Worm (Caenorhabditis elegans) whole organism, L3 larva: ENCODE data around the gene isy-1.

ENCODE experiments used
- R02D3.7 ChIP-seq: fragments of 150-350 bp; optimal IDR thresholded peaks from 2 replicates; lab custom pipeline; 2014; ENCODE audit warnings: missing biosample characterization, missing genetic modification characterization
- ama-1 ChIP-seq: fragments of 150-350 bp; optimal IDR thresholded peaks from 2 replicates; lab custom pipeline; 2018
- ceh-16 ChIP-seq: sonication (generic microtip); optimal IDR thresholded peaks from 2 replicates; lab custom pipeline; 2017; ENCODE audit warnings: missing biosample characterization, missing genetic modification characterization
- ceh-9 ChIP-seq: sonication (generic microtip); optimal IDR thresholded peaks from 2 replicates; lab custom pipeline; 2018; ENCODE audit warnings: missing biosample characterization, missing genetic modification characterization
- daf-12 ChIP-seq: fragments of 150-350 bp; optimal IDR thresholded peaks from 2 replicates; lab custom pipeline; 2014; ENCODE audit warnings: missing biosample characterization, missing genetic modification reagents, missing genetic modification characterization
- egl-27 ChIP-seq: sonication (generic microtip); optimal IDR thresholded peaks from 4 replicates; lab custom pipeline; 2017; ENCODE audit warnings: missing biosample characterization, missing genetic modification reagents, missing genetic modification characterization
- egl-5 ChIP-seq: fragments of 150-350 bp; optimal IDR thresholded peaks from 2 replicates; lab custom pipeline; 2017; ENCODE audit warnings: missing biosample characterization, missing genetic modification reagents, missing genetic modification characterization, inconsistent platforms
- elt-3 ChIP-seq, 3 experiments: fragments of 150-350 bp in 1 of 3; sonication (generic microtip) in 2 of 3; optimal IDR thresholded peaks; 2 replicates in 2 of 3; 4 replicates in 1 of 3; lab custom pipeline; 2014 to 2017; ENCODE audit warnings: missing biosample characterization in 3 of 3, missing genetic modification characterization in 3 of 3
- fkh-10 ChIP-seq: sonication (generic microtip); optimal IDR thresholded peaks from 2 replicates; lab custom pipeline; 2017; ENCODE audit warnings: missing biosample characterization, missing genetic modification reagents, missing genetic modification characterization
- lin-15B ChIP-seq: fragments of 150-350 bp; optimal IDR thresholded peaks from 2 replicates; lab custom pipeline; 2014; ENCODE audit warnings: missing biosample characterization, missing genetic modification characterization
- lsy-12 ChIP-seq: sonication (generic microtip); optimal IDR thresholded peaks from 2 replicates; lab custom pipeline; 2016; ENCODE audit warnings: mild to moderate bottlenecking, missing genetic modification characterization, missing compliant biosample characterization
- mdl-1 ChIP-seq: fragments of 150-350 bp; optimal IDR thresholded peaks from 2 replicates; lab custom pipeline; 2014; ENCODE audit warnings: missing biosample characterization, missing genetic modification characterization
- mml-1 ChIP-seq: fragments of 150-350 bp; sonication (generic microtip); optimal IDR thresholded peaks from 3 replicates; lab custom pipeline; 2014; ENCODE audit warnings: missing biosample characterization, missing genetic modification characterization
- nfya-1 ChIP-seq: sonication (generic microtip); optimal IDR thresholded peaks from 2 replicates; lab custom pipeline; 2017; ENCODE audit warnings: missing genetic modification characterization, mild to moderate bottlenecking, missing compliant biosample characterization, antibody characterized with exemption, moderate library complexity; ENCODE audit not compliant: insufficient read depth
- nhr-11 ChIP-seq: fragments of 150-350 bp; optimal IDR thresholded peaks from 2 replicates; lab custom pipeline; 2014; ENCODE audit warnings: missing biosample characterization, missing genetic modification characterization
- nhr-23 ChIP-seq: fragments of 150-350 bp; optimal IDR thresholded peaks from 2 replicates; lab custom pipeline; 2014; ENCODE audit warnings: missing biosample characterization, missing genetic modification reagents, missing genetic modification characterization
- nhr-237 ChIP-seq: fragments of 150-350 bp; optimal IDR thresholded peaks from 2 replicates; lab custom pipeline; 2014; ENCODE audit warnings: missing biosample characterization, missing genetic modification characterization
- nhr-25 ChIP-seq: sonication (generic microtip); optimal IDR thresholded peaks from 2 replicates; lab custom pipeline; 2017; ENCODE audit warnings: missing biosample characterization, missing genetic modification characterization
- nhr-43 ChIP-seq: sonication (generic microtip); optimal IDR thresholded peaks from 2 replicates; lab custom pipeline; 2016; ENCODE audit warnings: mild to moderate bottlenecking, missing genetic modification characterization, missing compliant biosample characterization; ENCODE audit not compliant: poor library complexity, severe bottlenecking
- nhr-67 ChIP-seq: fragments of 150-350 bp; optimal IDR thresholded peaks from 2 replicates; lab custom pipeline; 2014; ENCODE audit warnings: missing biosample characterization, missing genetic modification characterization
- nhr-76 ChIP-seq: fragments of 150-350 bp; sonication (generic microtip); optimal IDR thresholded peaks from 5 replicates; lab custom pipeline; 2014; ENCODE audit warnings: missing biosample characterization, missing genetic modification characterization
- pha-4 ChIP-seq: fragments of 150-350 bp; optimal IDR thresholded peaks from 2 replicates; lab custom pipeline; 2014; ENCODE audit warnings: missing biosample characterization, missing genetic modification reagents, missing genetic modification characterization
- pqm-1 ChIP-seq: fragments of 150-350 bp; optimal IDR thresholded peaks from 2 replicates; lab custom pipeline; 2017; ENCODE audit warnings: missing biosample characterization, missing genetic modification characterization, inconsistent platforms
- sea-2 ChIP-seq: fragments of 150-350 bp; sonication (generic microtip); optimal IDR thresholded peaks from 4 replicates; lab custom pipeline; 2014; ENCODE audit warnings: missing biosample characterization, missing genetic modification reagents, missing genetic modification characterization
- skn-1 ChIP-seq: fragments of 150-350 bp; optimal IDR thresholded peaks from 2 replicates; lab custom pipeline; 2014; ENCODE audit warnings: missing biosample characterization, missing genetic modification characterization
- snpc-4 ChIP-seq: fragments of 150-350 bp; optimal IDR thresholded peaks from 2 replicates; lab custom pipeline; 2014; ENCODE audit warnings: missing biosample characterization, missing genetic modification characterization
- unc-39 ChIP-seq: sonication (generic microtip); optimal IDR thresholded peaks from 4 replicates; lab custom pipeline; 2017; ENCODE audit warnings: missing biosample characterization, missing genetic modification characterization
- unc-62 ChIP-seq: fragments of 150-350 bp; sonication (generic microtip); optimal IDR thresholded peaks from 4 replicates; lab custom pipeline; 2014; ENCODE audit warnings: missing biosample characterization, missing genetic modification reagents, missing genetic modification characterization
- zag-1 ChIP-seq: fragments of 150-350 bp; optimal IDR thresholded peaks from 2 replicates; lab custom pipeline; 2014; ENCODE audit warnings: missing biosample characterization, missing genetic modification characterization
- ztf-11 ChIP-seq: fragments of 150-350 bp; optimal IDR thresholded peaks from 2 replicates; lab custom pipeline; 2014; ENCODE audit warnings: missing biosample characterization, missing genetic modification characterization
- ztf-4 ChIP-seq: fragments of 150-350 bp; optimal IDR thresholded peaks from 2 replicates; lab custom pipeline; 2014; ENCODE audit warnings: missing biosample characterization, missing genetic modification characterization

isy-1 gene

ce11 chrV:11004094-11004493 lies 3.6 kb upstream of the isy-1 start:
- TF ChIP-seq mml-1 (tag; lab: Kevin White, UChicago) (no peak), pqm-1 (tag; lab: Kevin White, UChicago) (no peak), nhr-67 (tag; lab: Kevin White, UChicago) (no peak), nhr-237 (tag; lab: Kevin White, UChicago) (no peak), nhr-25 (no peak), nhr-76 (tag; lab: Kevin White, UChicago) (no peak), elt-3 (tag; optimal IDR thresholded peaks at IDR 0.05; lab: Kevin White, UChicago) (no peak), sea-2 (GFP tag; lab: Kevin White, UChicago) (no peak), ztf-4 (tag; lab: Kevin White, UChicago) (no peak)
- TF ChIP-seq, all 47 proteins: peak for 0

- TF ChIP-seq unc-39 (tag; lab: Kevin White, UChicago), result no peak
- TF ChIP-seq mml-1 (tag; lab: Kevin White, UChicago), result no peak
- TF ChIP-seq unc-62 (GFP tag; lab: Kevin White, UChicago), result no peak
- TF ChIP-seq ztf-11 (tag; lab: Kevin White, UChicago), result no peak
- TF ChIP-seq nhr-25, result no peak
- TF ChIP-seq ceh-16 (tag; lab: Kevin White, UChicago), result no peak
- no peak for TF ChIP-seq nhr-67 (tag; lab: Kevin White, UChicago)
- TF ChIP-seq lin-15B (tag; lab: Kevin White, UChicago), result no peak
- no peak for TF ChIP-seq nhr-23 (tag; lab: Kevin White, UChicago)
- no peak for TF ChIP-seq ceh-9 (tag; lab: Kevin White, UChicago)
Measured at ce11 chrV:11002434-11002833, 1.9 kb upstream of the isy-1 start, which contains the start of gene F53B7.4. Gene F53B7.4, minus strand, starts transcription at chrV:11002534.

ce11 chrV:10998797-10999196 lies 1.7 kb downstream of the isy-1 start, which contains the start of gene F53B7.7:
Gene F53B7.7, plus strand, starts transcription at chrV:10999097.
- no peak for TF ChIP-seq lsy-12
- no peak for TF ChIP-seq nhr-25
- no peak for TF ChIP-seq unc-62 (GFP tag; lab: Kevin White, UChicago)
- TF ChIP-seq nhr-43 (tag; lab: Kevin White, UChicago), result no peak
- no peak for TF ChIP-seq nfya-1 (tag; lab: Kevin White, UChicago)
- no peak for TF ChIP-seq egl-27 (tag; lab: Kevin White, UChicago)
- TF ChIP-seq nhr-76 (tag; lab: Kevin White, UChicago), result no peak
- no peak for TF ChIP-seq mdl-1
- no peak for TF ChIP-seq egl-5
- no peak for TF ChIP-seq lin-15B (tag; lab: Kevin White, UChicago)
- no peak for TF ChIP-seq zag-1
- TF ChIP-seq nhr-23 (tag; lab: Kevin White, UChicago), result no peak
- no peak for TF ChIP-seq nhr-67 (tag; lab: Kevin White, UChicago)
- no peak for TF ChIP-seq R02D3.7 (tag; lab: Kevin White, UChicago)
- no peak for TF ChIP-seq nhr-237 (tag; lab: Kevin White, UChicago)
- no peak for TF ChIP-seq pqm-1 (tag; lab: Kevin White, UChicago)

ce11 chrV:10991789-10992188 lies 8.7 kb downstream of the isy-1 start, which contains the start of gene frpr-9:
Gene frpr-9, plus strand, starts transcription at chrV:10992089.
- TF ChIP-seq pha-4 (tag; lab: Kevin White, UChicago) (no peak), ztf-11 (tag; lab: Kevin White, UChicago) (no peak), nhr-43 (tag; lab: Kevin White, UChicago) (no peak), fkh-10 (GFP tag; lab: Kevin White, UChicago) (no peak), skn-1 (tag; lab: Kevin White, UChicago) (no peak), nhr-11 (tag; lab: Kevin White, UChicago) (no peak), pqm-1 (tag; lab: Kevin White, UChicago) (no peak), lsy-12 (no peak), nhr-25 (no peak), elt-3 (tag; optimal IDR thresholded peaks at IDR 0.05; lab: Kevin White, UChicago) (no peak), mdl-1 (no peak), snpc-4 (tag; lab: Kevin White, UChicago) (no peak), daf-12 (tag; lab: Kevin White, UChicago) (no peak)

- TF ChIP-seq egl-5 (no peak), nhr-76 (tag; lab: Kevin White, UChicago) (no peak), R02D3.7 (tag; lab: Kevin White, UChicago) (no peak), nhr-43 (tag; lab: Kevin White, UChicago) (no peak), elt-3 (tag; optimal IDR thresholded peaks at IDR 0.05; lab: Kevin White, UChicago) (no peak), ztf-4 (tag; lab: Kevin White, UChicago) (no peak), snpc-4 (tag; lab: Kevin White, UChicago) (no peak), unc-39 (tag; lab: Kevin White, UChicago) (no peak), lsy-12 (no peak), daf-12 (tag; lab: Kevin White, UChicago) (no peak), mml-1 (tag; lab: Kevin White, UChicago) (no peak), pqm-1 (tag; lab: Kevin White, UChicago) (no peak), ama-1 (lab: Kevin White, UChicago) (no peak)
Measured at ce11 chrV:10981113-10981512, 19.4 kb downstream of the isy-1 start, which contains the start of gene fig-1. Gene fig-1, minus strand, starts transcription at chrV:10981213.
